Fruit fly (Drosophila melanogaster) ovary, adult (tissue): ENCODE measurements around the gene CG16753.

Experiments used
- CG17801 ChIP-seq: fragments of 200-800 bp; optimal IDR thresholded peaks from 2 replicates; lab custom pipeline; 2019; ENCODE audit warnings: missing biosample characterization, mild to moderate bottlenecking, missing genetic modification characterization, moderate library complexity; ENCODE audit not compliant: partially characterized antibody

The CG16753 gene

DNA sequence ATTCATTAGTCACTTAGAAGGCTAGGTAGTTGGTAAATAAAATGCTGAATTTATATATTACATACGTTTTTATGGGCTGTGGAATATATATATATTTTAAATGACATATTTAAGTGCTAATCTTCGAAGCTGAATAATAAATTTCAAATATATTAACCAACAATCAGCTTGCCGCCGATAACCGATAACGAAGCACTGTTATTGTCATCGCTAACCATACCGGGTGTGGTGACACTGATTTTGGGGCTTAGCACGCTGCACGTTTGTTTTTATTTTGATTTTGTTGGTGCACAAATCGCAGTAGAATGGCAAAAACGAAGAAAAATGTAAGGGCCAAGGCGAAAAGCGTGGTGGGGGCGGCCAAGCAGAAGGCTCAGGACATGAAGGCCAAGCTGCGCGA, at the start of gene CG16753:
Gene CG16753 (plus strand): TSS at position 229 of the 400 bp plus-strand sequence.
- peak; percentile 1 for TF ChIP-seq CG17801 (GFP tag; lab: Kevin White, UChicago)

DNA sequence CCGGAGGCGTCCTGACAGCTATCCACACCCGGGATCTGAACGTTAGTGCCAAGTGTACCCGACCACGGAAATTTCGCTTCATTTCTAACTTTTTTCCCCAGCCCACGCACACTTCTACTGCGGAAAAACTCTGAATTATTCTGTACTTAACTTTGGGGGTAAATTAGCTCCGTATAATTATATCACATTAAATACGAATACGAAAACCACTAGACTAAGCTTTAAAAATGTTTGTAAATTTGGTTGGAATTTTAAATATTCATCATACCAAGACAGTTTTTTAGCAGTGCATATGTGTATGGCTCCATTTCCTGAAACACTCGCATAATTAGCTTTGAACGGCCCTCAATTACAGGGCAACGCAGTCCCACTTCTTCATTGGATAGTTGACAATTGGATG, 41.4 kb upstream of the CG16753 start:
- no peak for TF ChIP-seq CG17801 (GFP tag; lab: Kevin White, UChicago)

DNA sequence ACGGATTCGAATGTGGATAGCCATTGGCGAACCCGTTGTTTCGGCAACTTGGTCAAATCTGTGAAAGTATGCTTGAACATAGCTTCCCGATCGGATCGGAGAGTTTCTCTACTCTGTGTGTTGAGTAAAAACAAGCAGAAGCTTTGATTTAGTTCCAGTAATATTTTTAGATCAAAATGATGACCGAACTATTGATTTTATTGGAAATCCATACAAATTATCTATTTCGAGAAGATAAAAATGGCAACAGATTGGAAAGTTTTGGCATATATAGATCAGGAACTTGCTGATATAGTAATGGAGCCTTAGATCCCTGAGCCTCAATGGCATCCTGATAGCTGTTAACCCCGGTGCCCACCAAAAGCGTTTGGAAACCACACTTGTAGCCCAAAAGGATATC, 38.9 kb upstream of the CG16753 start, which contains the start of gene CG32488:
Gene CG32488 (minus strand): TSS at position 101 of the 400 bp plus-strand sequence.
- TF ChIP-seq CG17801 (GFP tag; lab: Kevin White, UChicago) = no peak

DNA sequence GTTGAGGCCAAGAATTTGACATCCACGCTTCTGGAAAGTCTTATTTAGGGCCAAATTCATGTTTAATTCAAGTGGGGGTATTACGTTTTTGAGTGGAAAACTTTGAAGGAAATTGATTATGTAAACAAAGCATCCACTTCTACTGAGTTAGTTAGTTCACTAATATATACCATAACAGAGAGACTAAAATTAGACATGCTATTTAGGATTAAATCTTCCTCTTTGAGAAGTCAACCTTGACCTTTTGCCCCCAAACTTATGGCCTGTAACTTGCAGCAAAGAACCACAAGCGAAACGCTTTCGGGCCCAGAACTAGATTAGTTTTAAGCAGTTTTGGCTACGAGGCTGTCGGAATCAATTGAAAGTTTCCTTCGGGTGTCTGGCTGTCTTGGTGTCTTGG, 37.7 kb upstream of the CG16753 start, which contains the start of gene CG32487:
Gene CG32487 (minus strand): TSS at position 101 of the 400 bp plus-strand sequence.
- no peak for TF ChIP-seq CG17801 (GFP tag; lab: Kevin White, UChicago)

dm6 chr3L:3026421-3026820, 28.5 kb upstream of the CG16753 start, which contains the start of gene aly:
Gene aly (minus strand): TSS chr3L:3026521.
- no peak for TF ChIP-seq CG17801 (GFP tag; lab: Kevin White, UChicago)

dm6 chr3L:3034779-3035643, 19.9 kb upstream of the CG16753 start, which contains the start of gene CG2162:
Gene CG2162 (plus strand): TSS chr3L:3035196.
- TF ChIP-seq CG17801 (GFP tag; lab: Kevin White, UChicago) = no peak

DNA sequence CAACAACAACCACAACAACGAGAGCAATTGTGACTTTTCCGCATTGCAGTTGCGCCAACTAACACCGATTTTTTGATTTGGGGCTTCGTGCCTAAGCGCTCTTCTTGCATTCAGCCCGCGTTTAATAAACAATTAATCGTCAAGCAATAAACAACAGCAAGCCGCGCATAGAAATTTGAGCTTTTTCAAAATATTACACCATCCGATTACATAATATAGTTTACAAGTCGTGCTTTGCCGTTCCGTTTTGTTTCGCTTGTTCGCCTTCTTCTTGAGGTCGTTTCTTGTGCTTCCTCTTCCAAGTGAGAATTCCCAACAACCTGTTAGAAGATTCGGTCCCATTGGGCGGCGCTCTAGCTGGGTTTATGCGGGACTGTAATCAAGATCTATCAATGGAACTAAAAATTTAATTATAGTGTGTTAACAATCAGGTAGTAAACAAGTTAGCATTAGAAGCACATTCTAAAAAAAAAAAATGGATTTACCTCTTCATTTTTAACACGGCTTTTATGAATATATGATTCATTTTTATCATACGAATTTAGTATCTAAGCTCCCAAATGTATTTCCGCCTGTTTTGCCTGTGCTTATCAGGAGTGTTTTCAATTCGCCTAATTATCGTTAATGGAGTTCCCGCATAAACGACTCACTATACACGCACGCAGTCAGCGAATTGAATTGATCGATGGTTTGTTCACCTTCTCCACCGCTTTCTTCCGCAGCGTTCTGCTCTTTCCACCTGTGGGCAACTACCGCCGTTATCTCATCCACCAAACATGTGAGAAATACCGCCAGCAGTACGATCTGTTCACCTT, 18.9 kb upstream of the CG16753 start:
- TF ChIP-seq CG17801 (GFP tag; lab: Kevin White, UChicago) = peak; percentile 77

- TF ChIP-seq CG17801 (GFP tag; lab: Kevin White, UChicago) = no peak
These were observed 17.8 kb upstream of the CG16753 start for dm6 chr3L:3036951-3037586.

DNA sequence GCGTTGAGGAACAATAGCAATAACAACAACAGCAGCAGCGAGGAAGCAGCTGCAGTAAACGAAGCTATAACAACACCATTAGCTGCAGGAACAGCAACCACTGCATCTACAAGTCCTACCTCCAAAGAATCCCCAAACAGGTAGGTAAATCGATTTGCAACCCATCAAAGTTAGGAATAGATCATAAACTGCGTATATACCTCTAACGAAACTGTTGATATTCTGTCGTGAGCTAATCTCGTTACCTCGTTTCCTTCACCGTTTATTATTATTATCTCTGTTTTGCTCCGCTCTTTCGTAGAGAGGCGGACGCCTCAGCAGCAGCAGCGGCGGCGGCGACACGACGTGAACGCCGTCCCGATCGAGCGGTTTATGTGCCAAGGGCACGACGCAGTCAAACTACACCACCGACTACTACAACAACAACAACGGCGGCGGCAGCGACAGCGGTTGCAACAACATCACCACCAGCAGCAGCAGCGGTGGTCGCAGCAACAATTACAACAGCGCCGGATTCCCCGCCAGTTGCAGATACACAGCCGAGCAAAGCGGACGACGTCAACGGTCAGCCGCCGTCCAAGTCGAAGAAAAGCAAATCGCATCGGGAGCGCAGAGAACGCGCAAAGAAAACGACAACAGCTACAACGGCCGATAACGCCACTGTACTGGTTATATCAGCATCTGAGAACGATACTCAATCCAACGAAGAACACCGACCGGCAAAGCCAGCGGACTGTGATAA, 16.9 kb upstream of the CG16753 start:
- peak; percentile 66 for TF ChIP-seq CG17801 (GFP tag; lab: Kevin White, UChicago)

DNA sequence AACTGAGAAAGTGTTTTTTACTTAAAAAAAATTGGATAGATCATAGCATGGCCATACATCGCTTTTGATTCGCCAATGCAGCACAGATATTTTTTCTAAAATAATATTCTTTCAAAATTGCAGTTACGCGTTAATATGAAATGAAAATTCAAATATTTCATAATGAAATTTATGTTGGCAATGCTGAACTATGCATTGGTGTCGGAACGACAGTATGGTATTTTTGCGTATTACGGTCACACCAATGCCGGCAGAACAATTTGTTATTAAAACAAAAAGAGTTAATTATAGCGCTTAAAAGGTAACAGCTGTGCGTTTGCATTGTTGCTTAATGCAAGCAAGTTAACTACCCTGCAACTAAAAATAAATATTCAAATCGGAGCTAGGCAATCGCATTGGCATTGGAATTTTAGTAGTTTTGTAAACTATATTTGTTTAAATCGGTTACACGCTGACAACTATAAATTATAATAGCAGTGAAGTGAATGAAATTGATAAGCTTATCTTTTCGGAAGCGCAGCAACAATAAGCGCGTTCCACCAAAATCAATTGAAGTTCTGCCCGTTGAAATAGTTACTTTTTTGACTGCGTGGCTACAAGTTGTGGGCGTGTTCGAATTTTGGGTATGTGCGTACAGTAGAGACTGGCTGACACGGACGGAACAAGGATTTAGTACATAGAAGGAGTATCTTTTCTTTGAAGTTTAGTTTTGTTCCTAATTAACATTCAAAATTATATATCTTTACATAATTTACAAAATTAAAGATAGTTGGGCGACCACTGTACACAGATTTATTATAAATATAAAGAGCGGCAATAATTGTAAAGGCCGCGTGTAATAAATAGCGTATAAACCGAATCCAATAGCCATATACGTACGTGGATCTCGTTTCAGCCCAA, 12.5 kb upstream of the CG16753 start, which contains the start of gene Prx4:
Gene Prx4 (plus strand): TSS at position 210 of the 900 bp plus-strand sequence.
- TF ChIP-seq CG17801 (GFP tag; lab: Kevin White, UChicago) = peak; percentile 81

DNA sequence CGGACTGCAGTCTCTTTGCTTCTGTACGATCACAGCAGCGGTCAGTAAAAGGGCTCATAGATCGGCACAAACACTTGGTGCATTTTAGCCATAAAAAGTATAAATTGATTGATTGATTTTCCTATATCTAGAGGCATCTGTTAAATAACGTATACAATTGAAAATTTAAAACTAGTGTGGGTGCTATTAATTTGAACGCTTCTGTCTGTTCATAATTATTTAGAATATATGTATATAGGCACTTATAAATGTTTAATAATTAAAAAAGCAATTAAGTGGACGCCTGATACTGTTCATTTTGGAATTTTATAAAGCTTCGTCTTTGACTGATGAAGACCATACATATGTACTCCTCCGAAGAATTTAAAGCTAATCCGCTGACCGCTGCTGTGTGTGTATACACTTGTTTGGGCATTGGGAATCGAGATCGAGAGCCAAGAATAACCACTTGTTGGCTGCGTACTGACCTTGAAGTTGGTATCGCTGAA, 9.6 kb upstream of the CG16753 start:
- TF ChIP-seq CG17801 (GFP tag; lab: Kevin White, UChicago) = peak; percentile 47

dm6 chr3L:3046325-3047156, 8.3 kb upstream of the CG16753 start, which contains the start of the genes scramb2 and Sk2:
Gene scramb2 (minus strand): TSS chr3L:3046812.
Gene Sk2 (plus strand): TSS chr3L:3047087.
- peak; percentile 94 for TF ChIP-seq CG17801 (GFP tag; lab: Kevin White, UChicago)
